Worm (Caenorhabditis elegans): Measurements from ENCODE around the gene pinn-1.

DNA sequence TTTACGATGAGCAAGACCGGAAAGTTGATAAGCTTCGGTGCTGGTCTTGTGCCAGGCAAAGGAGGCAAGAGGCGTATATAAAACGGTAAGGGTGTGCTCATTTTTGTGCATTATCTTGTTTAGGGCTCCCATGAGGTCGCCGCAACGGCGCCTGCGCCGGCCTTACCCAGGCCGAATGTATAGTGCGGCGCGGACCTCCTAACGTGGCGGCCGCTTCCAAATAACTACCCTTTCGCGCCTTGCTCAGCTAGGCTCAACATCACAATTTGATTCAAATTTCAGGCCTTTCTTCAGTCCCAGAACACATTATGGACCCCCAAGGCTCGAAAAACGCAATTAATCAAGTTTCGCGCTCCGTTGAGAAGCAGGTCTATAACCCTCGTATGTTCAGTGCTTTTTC is 38.7 kb upstream of the pinn-1 start, which contains the start of the genes ZK355.3 and ZK355.8:
- no peak for TF ChIP-seq unc-55 (GFP tag; optimal IDR thresholded peaks at IDR 0.05)
- no peak for TF ChIP-seq fos-1 (tag; optimal IDR thresholded peaks at IDR 0.05)
- TF ChIP-seq peb-1 (tag; optimal IDR thresholded peaks at IDR 0.05) = no peak
- no peak for TF ChIP-seq snpc-4 (tag; optimal IDR thresholded peaks at IDR 0.05)
- no peak for TF ChIP-seq ama-1 (optimal IDR thresholded peaks at IDR 0.05)
- TF ChIP-seq elt-3 (tag; optimal IDR thresholded peaks at IDR 0.05) = no peak
- no peak for TF ChIP-seq lin-13 (GFP tag; optimal IDR thresholded peaks at IDR 0.05)
- TF ChIP-seq nhr-237 (tag; optimal IDR thresholded peaks at IDR 0.05) = no peak
- no peak for TF ChIP-seq nhr-25 (tag; optimal IDR thresholded peaks at IDR 0.05)
- TF ChIP-seq lin-39 (tag; optimal IDR thresholded peaks at IDR 0.05) = no peak
- no peak for TF ChIP-seq ztf-11 (tag; optimal IDR thresholded peaks at IDR 0.05)
- no peak for TF ChIP-seq F13H6.1 (tag; optimal IDR thresholded peaks at IDR 0.05)
- no peak for TF ChIP-seq mdl-1 (tag; optimal IDR thresholded peaks at IDR 0.05)
